Worm (Caenorhabditis elegans) whole organism, L4 larva: Measurements from ENCODE around the gene nhr-13.

Source experiments
- D1046.2 ChIP-seq: fragments of 200-800 bp; sonication (Bioruptor generic); IDR thresholded peaks from 2 replicates; pipeline ENCODE4 v1.3.6; 2022; ENCODE audit warnings: missing genetic modification characterization, missing compliant biosample characterization
- F10B5.3 ChIP-seq: sonication (generic microtip); optimal IDR thresholded peaks from 2 replicates; lab custom pipeline; 2016; ENCODE audit warnings: mild to moderate bottlenecking, missing genetic modification characterization, missing compliant biosample characterization
- F26F4.8 ChIP-seq: fragments of 200-800 bp; sonication (Bioruptor generic); conservative IDR thresholded peaks from 2 replicates; pipeline ENCODE4 v1.3.6; 2022; ENCODE audit warnings: missing genetic modification characterization, missing compliant biosample characterization
- F37D6.2 ChIP-seq: sonication (generic microtip); optimal IDR thresholded peaks from 2 replicates; lab custom pipeline; 2016; ENCODE audit warnings: mild to moderate bottlenecking, missing genetic modification characterization, missing compliant biosample characterization
- R02D3.7 ChIP-seq: fragments of 150-350 bp; sonication (generic microtip); optimal IDR thresholded peaks from 3 replicates; lab custom pipeline; 2014; ENCODE audit warnings: missing biosample characterization, missing genetic modification characterization
- Y105C5A.15 ChIP-seq: fragments of 200-800 bp; sonication (Bioruptor generic); IDR thresholded peaks from 2 replicates; pipeline ENCODE4 v1.3.6; 2022; ENCODE audit warnings: missing genetic modification characterization, missing compliant biosample characterization
- Y5F2A.4 ChIP-seq: fragments of 200-800 bp; sonication (Bioruptor generic); optimal IDR thresholded peaks from 2 replicates; lab custom pipeline; 2018; ENCODE audit warnings: mild to moderate bottlenecking, missing genetic modification characterization, missing compliant biosample characterization
- ZK546.5 ChIP-seq, 2 experiments: sonication (generic microtip); optimal IDR thresholded peaks; 2 replicates each; lab custom pipeline; 2017; ENCODE audit warnings: missing biosample characterization in 2 of 2, missing genetic modification characterization in 2 of 2
- aha-1 ChIP-seq: fragments of 150-350 bp; peaks from one replicate; lab custom pipeline; 2014; ENCODE audit warnings: missing biosample characterization, missing genetic modification characterization
- aly-2 ChIP-seq: sonication (generic microtip); optimal IDR thresholded peaks from 2 replicates; lab custom pipeline; 2018; ENCODE audit warnings: missing biosample characterization, missing genetic modification characterization
- ceh-28 ChIP-seq: fragments of 150-350 bp; optimal IDR thresholded peaks from 2 replicates; lab custom pipeline; 2014; ENCODE audit warnings: missing biosample characterization, missing genetic modification reagents, missing genetic modification characterization
- ceh-62 ChIP-seq: sonication (generic microtip); optimal IDR thresholded peaks from 2 replicates; lab custom pipeline; 2017; ENCODE audit warnings: missing biosample characterization, missing genetic modification characterization
- daf-16 ChIP-seq, 3 experiments: sonication (generic microtip); optimal IDR thresholded peaks; 2 replicates each; lab custom pipeline; 2016 to 2017; ENCODE audit warnings: missing genetic modification characterization in 3 of 3, missing genetic modification reagents in 3 of 3, mild to moderate bottlenecking in 2 of 3, missing compliant biosample characterization in 2 of 3, missing biosample characterization in 1 of 3, moderate library complexity in 1 of 3
- dmd-8 ChIP-seq: fragments of 200-800 bp; sonication (Bioruptor generic); IDR thresholded peaks from 2 replicates; pipeline ENCODE4 v1.3.6; 2022; ENCODE audit warnings: missing genetic modification characterization, missing compliant biosample characterization
- dpl-1 ChIP-seq: fragments of 150-350 bp; optimal IDR thresholded peaks from 2 replicates; lab custom pipeline; 2014; ENCODE audit warnings: missing biosample characterization, missing genetic modification reagents, missing genetic modification characterization
- dve-1 ChIP-seq: sonication (generic microtip); optimal IDR thresholded peaks from 2 replicates; lab custom pipeline; 2017; ENCODE audit warnings: antibody characterized with exemption, mild to moderate bottlenecking, missing genetic modification characterization, missing compliant biosample characterization; ENCODE audit not compliant: insufficient read depth
- egl-43 ChIP-seq: fragments of 200-800 bp; sonication (Bioruptor generic); IDR thresholded peaks from 2 replicates; pipeline ENCODE4 v1.3.6; 2022; ENCODE audit warnings: missing genetic modification reagents, missing genetic modification characterization, missing compliant biosample characterization
- fos-1 ChIP-seq: fragments of 150-350 bp; optimal IDR thresholded peaks from 2 replicates; lab custom pipeline; 2014; ENCODE audit warnings: missing biosample characterization, missing genetic modification characterization
- hlh-30 ChIP-seq: sonication (generic microtip); optimal IDR thresholded peaks from 2 replicates; lab custom pipeline; 2017; ENCODE audit warnings: antibody characterized with exemption, mild to moderate bottlenecking, missing genetic modification characterization, missing compliant biosample characterization; ENCODE audit not compliant: insufficient read depth
- hmg-1.1 ChIP-seq: fragments of 200-800 bp; sonication (Bioruptor generic); IDR thresholded peaks from 2 replicates; pipeline ENCODE4 v1.3.6; 2022; ENCODE audit warnings: missing genetic modification reagents, missing genetic modification characterization, missing compliant biosample characterization
- lin-15B ChIP-seq: fragments of 150-350 bp; sonication (generic microtip); optimal IDR thresholded peaks from 3 replicates; lab custom pipeline; 2014; ENCODE audit warnings: missing biosample characterization, missing genetic modification characterization
- mes-2 ChIP-seq: sonication (generic microtip); optimal IDR thresholded peaks from 2 replicates; lab custom pipeline; 2016; ENCODE audit warnings: missing genotype, mild to moderate bottlenecking, missing genetic modification characterization, missing compliant biosample characterization; ENCODE audit not compliant: poor library complexity, severe bottlenecking
- nhr-10 ChIP-seq: fragments of 150-350 bp; optimal IDR thresholded peaks from 2 replicates; lab custom pipeline; 2014; ENCODE audit warnings: missing biosample characterization, missing genetic modification characterization
- nhr-102 ChIP-seq: sonication (generic microtip); optimal IDR thresholded peaks from 2 replicates; lab custom pipeline; 2016; ENCODE audit warnings: mild to moderate bottlenecking, missing genetic modification characterization, moderate library complexity, missing compliant biosample characterization
- nhr-25 ChIP-seq: sonication (generic microtip); optimal IDR thresholded peaks from 2 replicates; lab custom pipeline; 2017; ENCODE audit warnings: missing genetic modification characterization, mild to moderate bottlenecking, missing compliant biosample characterization, antibody characterized with exemption, moderate library complexity, borderline replicate concordance; ENCODE audit not compliant: insufficient read depth
- nhr-28 ChIP-seq: fragments of 150-350 bp; optimal IDR thresholded peaks from 2 replicates; lab custom pipeline; 2014; ENCODE audit warnings: missing biosample characterization, missing genetic modification characterization
- nhr-6 ChIP-seq: fragments of 150-350 bp; optimal IDR thresholded peaks from 2 replicates; lab custom pipeline; 2014; ENCODE audit warnings: missing biosample characterization, missing genetic modification characterization
- pha-4 ChIP-seq, 2 experiments: fragments of 150-350 bp in 1 of 2; fragments of 200-800 bp in 1 of 2; sonication (Bioruptor generic) in 1 of 2; IDR thresholded peaks in 1 of 2; optimal IDR thresholded peaks in 1 of 2; 2 replicates each; pipeline versions ENCODE4 v1.3.6 to Lab custom; 2014 to 2022; ENCODE audit warnings: missing genetic modification characterization in 2 of 2, missing genetic modification reagents in 2 of 2, missing biosample characterization in 1 of 2, missing compliant biosample characterization in 1 of 2
- sdz-12 ChIP-seq: fragments of 200-800 bp; sonication (Bioruptor generic); optimal IDR thresholded peaks from 2 replicates; lab custom pipeline; 2018; ENCODE audit warnings: mild to moderate bottlenecking, missing genetic modification characterization, missing compliant biosample characterization
- snpc-1.2 ChIP-seq: fragments of 200-800 bp; sonication (Bioruptor generic); IDR thresholded peaks from 2 replicates; pipeline ENCODE4 v1.3.6; 2022; ENCODE audit warnings: missing genetic modification reagents, missing genetic modification characterization, missing compliant biosample characterization
- spr-1 ChIP-seq: sonication (generic microtip); optimal IDR thresholded peaks from 2 replicates; lab custom pipeline; 2016; ENCODE audit warnings: mild to moderate bottlenecking, missing genetic modification characterization, missing compliant biosample characterization
- unc-39 ChIP-seq: sonication (generic microtip); optimal IDR thresholded peaks from 2 replicates; lab custom pipeline; 2017; ENCODE audit warnings: missing biosample characterization, missing genetic modification characterization
- zag-1 ChIP-seq: fragments of 150-350 bp; optimal IDR thresholded peaks from 2 replicates; lab custom pipeline; 2014; ENCODE audit warnings: missing biosample characterization, missing genetic modification characterization
- zfp-2 ChIP-seq: sonication (generic microtip); optimal IDR thresholded peaks from 2 replicates; lab custom pipeline; 2016; ENCODE audit warnings: mild to moderate bottlenecking, missing genetic modification characterization, missing compliant biosample characterization
- zfp-3 ChIP-seq: fragments of 200-800 bp; sonication (Bioruptor generic); conservative IDR thresholded peaks from 2 replicates; pipeline ENCODE4 v1.3.6; 2022; ENCODE audit warnings: missing genetic modification reagents, missing genetic modification characterization, missing compliant biosample characterization
- zip-11 ChIP-seq: fragments of 200-800 bp; sonication (Bioruptor generic); IDR thresholded peaks from 2 replicates; pipeline ENCODE4 v1.3.6; 2022; ENCODE audit warnings: missing genetic modification characterization, missing compliant biosample characterization
- ztf-11 ChIP-seq: fragments of 150-350 bp; optimal IDR thresholded peaks from 2 replicates; lab custom pipeline; 2014; ENCODE audit warnings: missing biosample characterization, missing genetic modification characterization

nhr-13 gene

ce11 chrV:2214428-2215038 lies 22.2 kb downstream of the nhr-13 start, which contains the start of gene nhr-184:
nhr-184 (minus strand) TSS chrV:2214478.
- peak; percentile 44 for TF ChIP-seq hlh-30 (tag; lab: Kevin White, UChicago)
- TF ChIP-seq aly-2 (tag; lab: Kevin White, UChicago), result no peak
- TF ChIP-seq dmd-8 (GFP tag; lab: Robert Waterston, UW), result no peak
- TF ChIP-seq ceh-28, result no peak
- no peak for TF ChIP-seq nhr-10 (tag; lab: Kevin White, UChicago)
- TF ChIP-seq Y5F2A.4, result no peak
- no peak for TF ChIP-seq hmg-1.1 (GFP tag; lab: Robert Waterston, UW)
- TF ChIP-seq ZK546.5 (tag; optimal IDR thresholded peaks at IDR 0.05; lab: Kevin White, UChicago), result no peak
- TF ChIP-seq zag-1 (tag; lab: Kevin White, UChicago), result no peak
- TF ChIP-seq snpc-1.2, result no peak
- no peak for TF ChIP-seq lin-15B (tag; lab: Kevin White, UChicago)
- no peak for TF ChIP-seq daf-16 (GFP tag; optimal IDR thresholded peaks at IDR 0.05; lab: Kevin White, UChicago)
- TF ChIP-seq daf-16 (tag; optimal IDR thresholded peaks at IDR 0.05; lab: Kevin White, UChicago), result peak; percentile 81
- TF ChIP-seq zfp-3 (GFP tag; lab: Robert Waterston, UW), result no peak
- TF ChIP-seq pha-4 (GFP tag; IDR thresholded peaks at IDR 0.05; lab: Robert Waterston, UW), result no peak
- peak; percentile 45 for TF ChIP-seq pha-4 (tag; optimal IDR thresholded peaks at IDR 0.05; lab: Kevin White, UChicago)
- TF ChIP-seq spr-1 (tag; lab: Kevin White, UChicago), result no peak
- no peak for TF ChIP-seq sdz-12 (GFP tag; lab: Kevin White, UChicago)
- TF ChIP-seq ceh-62, result no peak
- no peak for TF ChIP-seq Y105C5A.15 (GFP tag; lab: Robert Waterston, UW)
- TF ChIP-seq nhr-102 (tag; lab: Kevin White, UChicago), result no peak
- TF ChIP-seq nhr-28, result peak; percentile 65
- peak; percentile 46 for TF ChIP-seq dve-1 (tag; lab: Kevin White, UChicago)
- TF ChIP-seq unc-39 (tag; lab: Kevin White, UChicago), result no peak
- TF ChIP-seq nhr-6 (tag; lab: Kevin White, UChicago), result peak; percentile 4
- TF ChIP-seq R02D3.7 (tag; lab: Kevin White, UChicago), result no peak
- no peak for TF ChIP-seq F26F4.8 (GFP tag; lab: Robert Waterston, UW)
- TF ChIP-seq mes-2 (tag; lab: Kevin White, UChicago), result peak; percentile 40
- no peak for TF ChIP-seq F37D6.2 (tag; lab: Kevin White, UChicago)

DNA sequence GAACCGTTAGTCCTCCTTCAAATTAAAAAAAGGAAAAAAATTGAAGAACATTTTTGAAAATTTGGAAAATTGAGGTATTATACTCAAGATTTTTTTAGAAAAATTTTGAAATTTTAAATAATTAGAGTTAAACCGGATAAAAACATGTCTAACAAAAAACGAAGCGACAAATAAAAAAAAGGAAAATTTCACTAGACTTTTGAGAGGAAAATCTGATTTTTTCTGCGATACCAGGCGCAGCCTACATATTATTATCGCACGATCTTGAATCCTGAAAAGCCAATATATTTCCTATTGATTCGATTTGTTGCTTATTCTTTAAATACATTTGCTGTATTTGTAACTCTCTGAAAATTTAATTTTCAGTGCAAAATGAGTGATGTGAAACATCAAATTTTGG lies 23.1 kb downstream of the nhr-13 start, which contains the start of gene nstp-8:
Gene nstp-8, plus strand, starts transcription at position 301 of the 400 bp plus-strand sequence.
- no peak for TF ChIP-seq dpl-1 (GFP tag; lab: Kevin White, UChicago)
- no peak for TF ChIP-seq F10B5.3 (tag; lab: Kevin White, UChicago)
- TF ChIP-seq egl-43 (GFP tag; lab: Robert Waterston, UW), result no peak
- no peak for TF ChIP-seq nhr-25 (tag; lab: Kevin White, UChicago)
- no peak for TF ChIP-seq ztf-11 (tag; lab: Kevin White, UChicago)
- TF ChIP-seq zfp-2 (tag; lab: Kevin White, UChicago), result no peak
- no peak for TF ChIP-seq zip-11
- no peak for TF ChIP-seq fos-1 (tag; lab: Kevin White, UChicago)

DNA sequence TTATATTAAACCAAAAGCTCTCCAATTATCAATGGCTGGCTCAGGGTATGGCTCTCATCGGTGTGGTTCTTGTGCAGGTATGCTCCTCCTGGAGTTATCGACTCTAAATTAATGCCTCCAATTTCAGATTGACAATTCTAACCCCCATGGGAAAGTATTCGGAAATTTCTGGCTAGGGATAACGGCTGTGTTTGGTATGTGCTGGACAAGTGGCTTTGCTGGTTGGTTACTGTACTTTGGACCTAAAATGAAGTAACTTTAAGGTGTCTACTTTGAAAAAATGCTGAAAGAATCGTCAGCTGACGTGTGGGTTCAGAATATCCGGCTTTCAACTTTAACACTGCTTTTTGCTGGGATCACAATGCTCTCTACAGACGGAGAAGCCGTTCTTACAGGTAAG lies 24.6 kb downstream of the nhr-13 start:
- TF ChIP-seq zfp-3 (GFP tag; lab: Robert Waterston, UW) (no peak), D1046.2 (0 out of 2 replicates have a peak, but pooled peaks have one; percentile 23), aha-1 (tag; lab: Kevin White, UChicago) (peak; percentile 91)
